Fruit fly (Drosophila melanogaster) whole organism, prepupa: ENCODE measurements around the gene Npc2e.

ENCODE experiments used
- Blimp-1 ChIP-seq: fragments of 200-800 bp; sonication (Bioruptor generic); optimal IDR thresholded peaks from 3 replicates; lab custom pipeline; 2017; ENCODE audit warnings: missing biosample characterization, missing genetic modification characterization, mild to moderate bottlenecking, moderate library complexity, missing genetic modification reagents
- CG11762 ChIP-seq: fragments of 200-800 bp; sonication (Bioruptor generic); optimal IDR thresholded peaks from 3 replicates; lab custom pipeline; 2016; ENCODE audit warnings: missing biosample characterization, missing genetic modification characterization; ENCODE audit not compliant: insufficient read depth
- CG11902 ChIP-seq: fragments of 200-800 bp; sonication (Bioruptor generic); optimal IDR thresholded peaks from 3 replicates; lab custom pipeline; 2016; ENCODE audit warnings: missing biosample characterization, missing genetic modification characterization
- CG34406 ChIP-seq: fragments of 200-800 bp; sonication (Bioruptor generic); optimal IDR thresholded peaks from 3 replicates; lab custom pipeline; 2016; ENCODE audit warnings: missing biosample characterization, missing genetic modification characterization
- CG8119 ChIP-seq: fragments of 200-800 bp; sonication (Bioruptor generic); IDR thresholded peaks from 3 replicates; pipeline ENCODE4 v1.3.6; 2022; ENCODE audit warnings: missing biosample characterization, missing genetic modification characterization
- Eip75B ChIP-seq: fragments of 200-800 bp; sonication (Bioruptor generic); optimal IDR thresholded peaks from 3 replicates; lab custom pipeline; 2016; ENCODE audit warnings: missing biosample characterization, missing genetic modification characterization
- Eip93F ChIP-seq: fragments of 200-800 bp; sonication (Bioruptor generic); optimal IDR thresholded peaks from 2 replicates; lab custom pipeline; 2016; ENCODE audit warnings: missing biosample characterization, mild to moderate bottlenecking, missing genetic modification characterization
- Sox14 ChIP-seq: fragments of 200-800 bp; sonication (Bioruptor generic); optimal IDR thresholded peaks from 3 replicates; lab custom pipeline; 2016; ENCODE audit warnings: missing biosample characterization, missing genetic modification characterization
- Sox15 ChIP-seq: fragments of 200-800 bp; sonication (Bioruptor generic); optimal IDR thresholded peaks from 3 replicates; lab custom pipeline; 2016; ENCODE audit warnings: missing biosample characterization, missing genetic modification characterization
- dac ChIP-seq: fragments of 200-800 bp; sonication (Bioruptor generic); optimal IDR thresholded peaks from 2 replicates; lab custom pipeline; 2017; ENCODE audit warnings: missing biosample characterization, mild to moderate bottlenecking, missing genetic modification characterization

dm6 chr3R:10059952-10060351 is 6.8 kb downstream of the Npc2e start, which contains the start of gene Npc2c:
- TF ChIP-seq Sox14 (no peak), CG11902 (no peak), Eip75B (GFP tag; lab: Kevin White, UChicago) (no peak), CG11762 (GFP tag; lab: Kevin White, UChicago) (no peak), CG34406 (GFP tag; lab: Kevin White, UChicago) (no peak), Sox15 (GFP tag; lab: Kevin White, UChicago) (no peak), Blimp-1 (no peak), CG8119 (GFP tag; lab: Robert Waterston, UW) (no peak), dac (GFP tag; lab: Kevin White, UChicago) (no peak), Eip93F (no peak)
